Worm (Caenorhabditis elegans) whole organism, L2 larva: Measurements from ENCODE around the gene pgm-3.

ENCODE experiments used
- ceh-82 ChIP-seq: fragments of 150-350 bp; optimal IDR thresholded peaks from 2 replicates; lab custom pipeline; 2014; ENCODE audit warnings: missing biosample characterization, missing genetic modification characterization
- mdl-1 ChIP-seq, 2 experiments: fragments of 150-350 bp in 1 of 2; sonication (generic microtip) in 1 of 2; optimal IDR thresholded peaks; 2 replicates each; lab custom pipeline; 2017; ENCODE audit warnings: missing biosample characterization in 2 of 2, missing genetic modification characterization in 2 of 2
- nhr-25 ChIP-seq: fragments of 150-350 bp; sonication (generic microtip); optimal IDR thresholded peaks from 3 replicates; lab custom pipeline; 2014; ENCODE audit warnings: missing biosample characterization, missing genetic modification characterization

DNA sequence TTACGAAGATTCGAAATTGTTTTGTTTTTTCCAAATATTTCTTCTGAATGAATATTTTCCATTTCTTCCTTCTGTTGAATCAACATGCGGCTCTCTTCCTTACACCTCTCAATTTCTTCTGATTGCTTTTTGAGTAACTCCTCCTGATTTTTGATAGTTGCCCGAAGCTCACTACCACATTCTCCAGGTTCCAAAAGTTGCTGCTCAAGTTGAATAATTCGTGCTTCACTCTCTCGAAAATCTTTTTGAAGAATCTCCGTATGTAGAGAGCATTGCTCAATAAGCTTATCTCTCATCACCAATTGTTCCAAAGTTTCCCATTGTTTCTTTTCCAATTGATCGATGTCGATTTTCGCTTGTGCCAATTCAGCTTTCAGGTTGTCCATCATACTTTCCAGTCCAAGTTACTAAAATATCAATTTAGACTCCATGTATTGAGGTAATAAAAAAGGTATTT, 47.3 kb downstream of the pgm-3 start, which contains the start of gene F20C5.6:
- TF ChIP-seq mdl-1 (tag; optimal IDR thresholded peaks at IDR 0.05; lab: Kevin White, UChicago) = no peak
- TF ChIP-seq ceh-82 (tag; lab: Kevin White, UChicago) = no peak
- no peak for TF ChIP-seq nhr-25
